Worm (Caenorhabditis elegans) whole organism, L2 larva: ENCODE results near the gene lgc-21.

Experiments used
- C34F6.9 ChIP-seq: fragments of 150-350 bp; optimal IDR thresholded peaks from 2 replicates; lab custom pipeline; 2014; ENCODE audit warnings: missing biosample characterization, missing genetic modification characterization
- R02D3.7 ChIP-seq: fragments of 150-350 bp; optimal IDR thresholded peaks from 2 replicates; lab custom pipeline; 2014; ENCODE audit warnings: missing biosample characterization, missing genetic modification characterization
- Y55F3AM.14 ChIP-seq: fragments of 200-800 bp; sonication (Bioruptor generic); optimal IDR thresholded peaks from 2 replicates; lab custom pipeline; 2018; ENCODE audit warnings: mild to moderate bottlenecking, missing genetic modification characterization, missing compliant biosample characterization
- ZK546.5 ChIP-seq: sonication (generic microtip); optimal IDR thresholded peaks from 2 replicates; lab custom pipeline; 2017; ENCODE audit warnings: missing biosample characterization, missing genetic modification characterization
- alr-1 ChIP-seq: fragments of 150-350 bp; optimal IDR thresholded peaks from 2 replicates; lab custom pipeline; 2014; ENCODE audit warnings: missing biosample characterization, missing genetic modification characterization
- aly-2 ChIP-seq: fragments of 150-350 bp; optimal IDR thresholded peaks from 2 replicates; lab custom pipeline; 2014; ENCODE audit warnings: missing biosample characterization, missing genetic modification characterization
- ama-1 ChIP-seq: fragments of 150-350 bp; optimal IDR thresholded peaks from 2 replicates; lab custom pipeline; 2018; ENCODE audit warnings: inconsistent platforms
- blmp-1 ChIP-seq: sonication (generic microtip); optimal IDR thresholded peaks from 2 replicates; lab custom pipeline; 2017; ENCODE audit warnings: missing genetic modification characterization, mild to moderate bottlenecking, missing compliant biosample characterization, antibody characterized with exemption, moderate library complexity; ENCODE audit not compliant: insufficient read depth
- ceh-16 ChIP-seq: fragments of 150-350 bp; optimal IDR thresholded peaks from 2 replicates; lab custom pipeline; 2014; ENCODE audit warnings: missing biosample characterization, missing genetic modification characterization
- ceh-82 ChIP-seq: fragments of 150-350 bp; optimal IDR thresholded peaks from 2 replicates; lab custom pipeline; 2014; ENCODE audit warnings: missing biosample characterization, missing genetic modification characterization
- crh-2 ChIP-seq: sonication (generic microtip); optimal IDR thresholded peaks from 2 replicates; lab custom pipeline; 2017; ENCODE audit warnings: missing biosample characterization, missing genetic modification characterization
- dmd-4 ChIP-seq: sonication (generic microtip); optimal IDR thresholded peaks from 2 replicates; lab custom pipeline; 2017; ENCODE audit warnings: missing biosample characterization, missing genetic modification characterization
- egl-27 ChIP-seq: sonication (generic microtip); optimal IDR thresholded peaks from 3 replicates; lab custom pipeline; 2017; ENCODE audit warnings: missing biosample characterization, missing genetic modification reagents, missing genetic modification characterization
- elt-1 ChIP-seq: fragments of 150-350 bp; optimal IDR thresholded peaks from 2 replicates; lab custom pipeline; 2014; ENCODE audit warnings: missing biosample characterization, missing genetic modification characterization
- elt-3 ChIP-seq: sonication (generic microtip); optimal IDR thresholded peaks from 2 replicates; lab custom pipeline; 2017; ENCODE audit warnings: missing biosample characterization, missing genetic modification characterization
- fos-1 ChIP-seq: fragments of 150-350 bp; optimal IDR thresholded peaks from 2 replicates; lab custom pipeline; 2014; ENCODE audit warnings: missing biosample characterization, missing genetic modification characterization
- gmeb-1 ChIP-seq: fragments of 150-350 bp; optimal IDR thresholded peaks from 2 replicates; lab custom pipeline; 2014; ENCODE audit warnings: missing biosample characterization, missing genetic modification characterization
- lin-11 ChIP-seq: fragments of 150-350 bp; sonication (generic microtip); optimal IDR thresholded peaks from 2 replicates; lab custom pipeline; 2014; ENCODE audit warnings: missing biosample characterization, missing genetic modification characterization, inconsistent platforms, mixed read lengths
- lin-13 ChIP-seq: fragments of 150-350 bp; optimal IDR thresholded peaks from 2 replicates; lab custom pipeline; 2014; ENCODE audit warnings: missing biosample characterization, missing genetic modification reagents, missing genetic modification characterization
- lin-39 ChIP-seq: fragments of 150-350 bp; optimal IDR thresholded peaks from 2 replicates; lab custom pipeline; 2014; ENCODE audit warnings: missing biosample characterization, missing genetic modification reagents, missing genetic modification characterization
- mab-5 ChIP-seq: fragments of 150-350 bp; optimal IDR thresholded peaks from 2 replicates; lab custom pipeline; 2014; ENCODE audit warnings: missing biosample characterization, missing genetic modification characterization
- mbf-1 ChIP-seq: sonication (generic microtip); optimal IDR thresholded peaks from 2 replicates; lab custom pipeline; 2017; ENCODE audit warnings: missing biosample characterization, missing genetic modification characterization
- mdl-1 ChIP-seq, 2 experiments: fragments of 150-350 bp in 1 of 2; sonication (generic microtip) in 1 of 2; optimal IDR thresholded peaks; 2 replicates each; lab custom pipeline; 2017; ENCODE audit warnings: missing biosample characterization in 2 of 2, missing genetic modification characterization in 2 of 2
- nhr-10 ChIP-seq: sonication (generic microtip); optimal IDR thresholded peaks from 2 replicates; lab custom pipeline; 2017; ENCODE audit warnings: missing biosample characterization, missing genetic modification characterization
- nhr-11 ChIP-seq: fragments of 150-350 bp; optimal IDR thresholded peaks from 2 replicates; lab custom pipeline; 2014; ENCODE audit warnings: missing biosample characterization, missing genetic modification characterization
- nhr-12 ChIP-seq: fragments of 150-350 bp; optimal IDR thresholded peaks from 2 replicates; lab custom pipeline; 2014; ENCODE audit warnings: missing biosample characterization, missing genetic modification characterization
- nhr-129 ChIP-seq: fragments of 150-350 bp; optimal IDR thresholded peaks from 2 replicates; lab custom pipeline; 2014; ENCODE audit warnings: missing biosample characterization, missing genetic modification characterization
- nhr-23 ChIP-seq: fragments of 150-350 bp; optimal IDR thresholded peaks from 2 replicates; lab custom pipeline; 2014; ENCODE audit warnings: missing biosample characterization, missing genetic modification reagents, missing genetic modification characterization
- nhr-237 ChIP-seq: fragments of 150-350 bp; optimal IDR thresholded peaks from 2 replicates; lab custom pipeline; 2014; ENCODE audit warnings: missing biosample characterization, missing genetic modification characterization
- nhr-25 ChIP-seq: fragments of 150-350 bp; sonication (generic microtip); optimal IDR thresholded peaks from 3 replicates; lab custom pipeline; 2014; ENCODE audit warnings: missing biosample characterization, missing genetic modification characterization
- nhr-6 ChIP-seq: fragments of 150-350 bp; optimal IDR thresholded peaks from 2 replicates; lab custom pipeline; 2014; ENCODE audit warnings: missing biosample characterization, missing genetic modification characterization
- nhr-77 ChIP-seq: fragments of 150-350 bp; optimal IDR thresholded peaks from 2 replicates; lab custom pipeline; 2014; ENCODE audit warnings: missing biosample characterization, missing genetic modification characterization
- peb-1 ChIP-seq: fragments of 150-350 bp; optimal IDR thresholded peaks from 2 replicates; lab custom pipeline; 2014; ENCODE audit warnings: missing biosample characterization, missing genetic modification characterization
- sem-4 ChIP-seq: fragments of 150-350 bp; optimal IDR thresholded peaks from 2 replicates; lab custom pipeline; 2014; ENCODE audit warnings: missing biosample characterization, missing genetic modification reagents, missing genetic modification characterization
- skn-1 ChIP-seq: sonication (generic microtip); optimal IDR thresholded peaks from 2 replicates; lab custom pipeline; 2017; ENCODE audit warnings: missing biosample characterization, missing genetic modification characterization
- sma-3 ChIP-seq: sonication (generic microtip); optimal IDR thresholded peaks from 2 replicates; lab custom pipeline; 2016; ENCODE audit warnings: missing genetic modification reagents, missing genetic modification characterization, missing compliant biosample characterization
- sma-9 ChIP-seq, 2 experiments: fragments of 150-350 bp in 1 of 2; sonication (generic microtip) in 1 of 2; optimal IDR thresholded peaks; 2 replicates each; lab custom pipeline; 2014 to 2016; ENCODE audit warnings: missing genetic modification characterization in 2 of 2, mild to moderate bottlenecking in 1 of 2, missing biosample characterization in 1 of 2, missing compliant biosample characterization in 1 of 2, missing genetic modification reagents in 1 of 2, moderate library complexity in 1 of 2
- snpc-4 ChIP-seq: fragments of 150-350 bp; optimal IDR thresholded peaks from 2 replicates; lab custom pipeline; 2014; ENCODE audit warnings: missing biosample characterization, missing genetic modification characterization
- unc-39 ChIP-seq: fragments of 150-350 bp; optimal IDR thresholded peaks from 2 replicates; lab custom pipeline; 2014; ENCODE audit warnings: missing biosample characterization, missing genetic modification characterization
- unc-55 ChIP-seq: fragments of 150-350 bp; sonication (generic microtip); optimal IDR thresholded peaks from 3 replicates; lab custom pipeline; 2014; ENCODE audit warnings: missing biosample characterization, missing genetic modification reagents, missing genetic modification characterization
- unc-62 ChIP-seq: fragments of 150-350 bp; optimal IDR thresholded peaks from 2 replicates; lab custom pipeline; 2014; ENCODE audit warnings: missing biosample characterization, missing genetic modification reagents, missing genetic modification characterization
- zag-1 ChIP-seq: fragments of 150-350 bp; optimal IDR thresholded peaks from 2 replicates; lab custom pipeline; 2014; ENCODE audit warnings: missing biosample characterization, missing genetic modification characterization
- ztf-1 ChIP-seq: fragments of 200-800 bp; sonication (Bioruptor generic); conservative IDR thresholded peaks from 2 replicates; pipeline ENCODE4 v1.3.6; 2022; ENCODE audit warnings: missing genetic modification characterization, missing compliant biosample characterization
- ztf-11 ChIP-seq: sonication (generic microtip); optimal IDR thresholded peaks from 2 replicates; lab custom pipeline; 2017; ENCODE audit warnings: missing biosample characterization, missing genetic modification characterization
- ztf-4 ChIP-seq: fragments of 150-350 bp; optimal IDR thresholded peaks from 2 replicates; lab custom pipeline; 2014; ENCODE audit warnings: missing biosample characterization, missing genetic modification characterization

The lgc-21 gene

DNA sequence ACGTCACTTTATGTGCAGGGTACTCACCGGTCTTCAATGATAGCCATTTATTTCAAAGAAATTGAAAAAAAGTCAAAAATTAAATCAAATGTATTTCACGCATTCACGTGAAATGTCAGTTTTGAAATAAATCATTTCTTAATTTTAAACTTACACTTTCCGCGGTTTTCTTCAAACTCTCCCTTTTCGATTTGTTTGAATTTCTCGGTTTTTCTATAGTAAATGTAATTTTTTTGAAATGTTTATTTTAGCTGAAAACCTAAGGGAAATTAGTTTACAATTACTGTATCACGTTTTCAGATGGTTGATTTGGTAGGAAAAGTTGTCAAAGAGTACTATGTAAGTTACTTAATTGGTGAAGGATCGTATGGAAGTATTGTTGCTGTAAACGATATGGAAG lies 40.5 kb upstream of the lgc-21 start, which contains the start of gene F16B12.7:
Gene F16B12.7, plus strand, starts transcription at position 301 of the 400 bp plus-strand sequence.
- TF ChIP-seq ztf-4 (tag; lab: Kevin White, UChicago) = no peak
- no peak for TF ChIP-seq nhr-237 (tag; lab: Kevin White, UChicago)
- TF ChIP-seq elt-3 (tag; lab: Kevin White, UChicago) = no peak
- no peak for TF ChIP-seq mab-5 (tag; lab: Kevin White, UChicago)
- TF ChIP-seq zag-1 (tag; lab: Kevin White, UChicago) = no peak
- no peak for TF ChIP-seq Y55F3AM.14 (GFP tag; lab: Kevin White, UChicago)
- TF ChIP-seq fos-1 = no peak
- no peak for TF ChIP-seq R02D3.7 (tag; lab: Kevin White, UChicago)
- TF ChIP-seq mdl-1 (tag; optimal IDR thresholded peaks at IDR 0.05; lab: Kevin White, UChicago) = no peak
- TF ChIP-seq nhr-6 (tag; lab: Kevin White, UChicago) = no peak
- TF ChIP-seq, all 48 proteins: peak for 0

DNA sequence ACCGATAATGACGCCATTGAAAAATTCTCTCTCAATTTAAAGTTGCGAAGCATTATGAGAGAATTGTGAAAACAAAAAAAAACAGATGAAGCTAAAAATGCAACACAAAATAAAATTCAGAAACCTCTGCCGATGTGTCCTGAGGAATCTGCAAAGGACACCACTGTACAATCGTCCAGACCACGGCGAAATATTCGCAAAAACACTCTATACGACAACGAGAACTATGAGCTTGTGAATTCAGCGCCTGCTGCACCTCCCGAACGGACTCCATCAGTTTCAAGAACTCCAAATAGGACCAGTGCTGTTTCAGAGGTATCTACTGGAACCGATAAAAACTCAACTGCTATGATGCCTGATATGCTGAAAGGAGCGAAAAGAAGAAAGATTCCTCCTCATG lies 34.7 kb upstream of the lgc-21 start:
- no peak for TF ChIP-seq sma-3 (GFP tag; lab: Kevin White, UChicago)
- TF ChIP-seq fos-1 = no peak
- no peak for TF ChIP-seq sem-4 (tag; lab: Kevin White, UChicago)
- no peak for TF ChIP-seq elt-3 (tag; lab: Kevin White, UChicago)
- TF ChIP-seq zag-1 (tag; lab: Kevin White, UChicago) = no peak
- TF ChIP-seq sma-9 (GFP tag; optimal IDR thresholded peaks at IDR 0.05; lab: Kevin White, UChicago) = no peak
- TF ChIP-seq sma-9 (tag; optimal IDR thresholded peaks at IDR 0.05; lab: Kevin White, UChicago) = no peak
- no peak for TF ChIP-seq mdl-1 (tag; optimal IDR thresholded peaks at IDR 0.05; lab: Kevin White, UChicago)
- no peak for TF ChIP-seq C34F6.9
- no peak for TF ChIP-seq nhr-77 (tag; lab: Kevin White, UChicago)
- no peak for TF ChIP-seq ceh-16 (tag; lab: Kevin White, UChicago)
- no peak for TF ChIP-seq ama-1 (lab: Kevin White, UChicago)
- TF ChIP-seq aly-2 (tag; lab: Kevin White, UChicago) = no peak
- TF ChIP-seq unc-39 (tag; lab: Kevin White, UChicago) = no peak
- TF ChIP-seq elt-1 (tag; lab: Kevin White, UChicago) = no peak
- no peak for TF ChIP-seq ZK546.5
- no peak for TF ChIP-seq lin-39
- TF ChIP-seq mbf-1 (tag; lab: Kevin White, UChicago) = no peak
- no peak for TF ChIP-seq lin-11
- no peak for TF ChIP-seq nhr-129
- TF ChIP-seq nhr-237 (tag; lab: Kevin White, UChicago) = no peak

DNA sequence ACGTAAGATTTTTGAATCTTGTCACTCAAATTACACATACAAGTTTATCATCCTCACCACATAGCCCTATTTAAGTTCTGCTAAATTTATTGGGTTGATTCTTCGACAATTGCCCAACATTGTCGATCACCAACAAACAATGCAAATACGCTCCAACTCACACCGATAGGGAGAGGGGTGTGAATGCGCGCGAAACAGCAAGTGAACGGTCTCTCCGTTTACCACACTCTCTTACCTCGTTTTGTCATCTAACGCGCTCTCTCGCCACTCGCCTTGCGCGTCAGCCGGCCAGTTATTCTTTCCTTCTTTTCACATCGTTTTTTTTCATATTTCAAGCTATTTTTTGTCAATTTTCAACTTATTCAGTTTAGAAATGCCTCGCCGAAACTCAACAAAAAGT lies 34.2 kb upstream of the lgc-21 start, which contains the start of gene F16B12.6:
Gene F16B12.6, plus strand, starts transcription at position 331 of the 400 bp plus-strand sequence.
- TF ChIP-seq mab-5 (tag; lab: Kevin White, UChicago) = peak; percentile 59
- no peak for TF ChIP-seq mdl-1 (tag; optimal IDR thresholded peaks at IDR 0.05; lab: Kevin White, UChicago)
- TF ChIP-seq ceh-16 (tag; lab: Kevin White, UChicago) = no peak
- no peak for TF ChIP-seq nhr-11 (tag; lab: Kevin White, UChicago)
- TF ChIP-seq ZK546.5 = no peak
- peak; percentile 61 for TF ChIP-seq sem-4 (tag; lab: Kevin White, UChicago)
- peak; percentile 31 for TF ChIP-seq nhr-10
- TF ChIP-seq unc-62 = no peak
- TF ChIP-seq nhr-6 (tag; lab: Kevin White, UChicago) = no peak
- no peak for TF ChIP-seq lin-39
- TF ChIP-seq C34F6.9 = peak; percentile 91
- no peak for TF ChIP-seq blmp-1 (tag; lab: Kevin White, UChicago)
- no peak for TF ChIP-seq alr-1 (tag; lab: Kevin White, UChicago)
- TF ChIP-seq elt-3 (tag; lab: Kevin White, UChicago) = no peak
- TF ChIP-seq egl-27 (tag; lab: Kevin White, UChicago) = peak; percentile 56
- TF ChIP-seq zag-1 (tag; lab: Kevin White, UChicago) = no peak
- no peak for TF ChIP-seq nhr-12 (tag; lab: Kevin White, UChicago)
- TF ChIP-seq elt-1 (tag; lab: Kevin White, UChicago) = no peak
- no peak for TF ChIP-seq peb-1 (tag; lab: Kevin White, UChicago)
- TF ChIP-seq nhr-23 (tag; lab: Kevin White, UChicago) = no peak
- TF ChIP-seq R02D3.7 (tag; lab: Kevin White, UChicago) = no peak
- TF ChIP-seq crh-2 (tag; lab: Kevin White, UChicago) = peak; percentile 82
- no peak for TF ChIP-seq dmd-4
- peak; percentile 89 for TF ChIP-seq unc-55 (GFP tag; lab: Kevin White, UChicago)
- no peak for TF ChIP-seq ama-1 (lab: Kevin White, UChicago)
- TF ChIP-seq ztf-4 (tag; lab: Kevin White, UChicago) = no peak
- no peak for TF ChIP-seq ceh-82 (tag; lab: Kevin White, UChicago)
- peak; percentile 86 for TF ChIP-seq nhr-129
- TF ChIP-seq aly-2 (tag; lab: Kevin White, UChicago) = no peak
- no peak for TF ChIP-seq ztf-11 (tag; lab: Kevin White, UChicago)
- TF ChIP-seq ztf-1 (GFP tag; lab: Robert Waterston, UW) = no peak
- TF ChIP-seq nhr-25 (tag; lab: Kevin White, UChicago) = peak; percentile 73
- peak; percentile 80 for TF ChIP-seq lin-11
- TF ChIP-seq unc-39 (tag; lab: Kevin White, UChicago) = no peak
- peak; percentile 85 for TF ChIP-seq lin-13 (GFP tag; lab: Kevin White, UChicago)
- no peak for TF ChIP-seq nhr-237 (tag; lab: Kevin White, UChicago)
- peak; percentile 56 for TF ChIP-seq sma-9 (GFP tag; optimal IDR thresholded peaks at IDR 0.05; lab: Kevin White, UChicago)
- no peak for TF ChIP-seq sma-9 (tag; optimal IDR thresholded peaks at IDR 0.05; lab: Kevin White, UChicago)
- no peak for TF ChIP-seq mbf-1 (tag; lab: Kevin White, UChicago)
- TF ChIP-seq snpc-4 = peak; percentile 14
- peak; percentile 67 for TF ChIP-seq sma-3 (GFP tag; lab: Kevin White, UChicago)
- peak; percentile 82 for TF ChIP-seq gmeb-1 (tag; lab: Kevin White, UChicago)
- no peak for TF ChIP-seq nhr-77 (tag; lab: Kevin White, UChicago)
- TF ChIP-seq skn-1 (tag; lab: Kevin White, UChicago) = no peak
